Worm (Caenorhabditis elegans) whole organism, late embryonic: ENCODE results near the gene srh-63.
A peak's percentile ranks its signal among the peaks of the same experiment; 100 is the strongest.

Experiments
- C38D4.7 ChIP-seq: fragments of 200-800 bp; sonication (Bioruptor generic); optimal IDR thresholded peaks from 2 replicates; lab custom pipeline; 2018; ENCODE audit warnings: mild to moderate bottlenecking, missing genetic modification characterization, moderate library complexity, missing compliant biosample characterization
- F13H6.1 ChIP-seq: sonication (generic microtip); optimal IDR thresholded peaks from 2 replicates; lab custom pipeline; 2016; ENCODE audit warnings: missing genetic modification characterization, missing compliant biosample characterization
- K02D7.2 ChIP-seq: sonication (generic microtip); optimal IDR thresholded peaks from 2 replicates; lab custom pipeline; 2017; ENCODE audit warnings: mild to moderate bottlenecking, missing genetic modification characterization, missing compliant biosample characterization
- T23F11.4 ChIP-seq: fragments of 200-800 bp; sonication (Bioruptor generic); optimal IDR thresholded peaks from 2 replicates; lab custom pipeline; 2018; ENCODE audit warnings: mild to moderate bottlenecking, missing genetic modification characterization, missing compliant biosample characterization
- Y22D7AL.16 ChIP-seq: sonication (generic microtip); optimal IDR thresholded peaks from 2 replicates; lab custom pipeline; 2016; ENCODE audit warnings: missing genetic modification characterization, missing compliant biosample characterization
- ahr-1 ChIP-seq: sonication (generic microtip); optimal IDR thresholded peaks from 2 replicates; lab custom pipeline; 2016; ENCODE audit warnings: missing genetic modification characterization, missing compliant biosample characterization
- ama-1 ChIP-seq: fragments of 150-350 bp; optimal IDR thresholded peaks from 2 replicates; lab custom pipeline; 2014
- ceh-14 ChIP-seq: sonication (generic microtip); optimal IDR thresholded peaks from 2 replicates; lab custom pipeline; 2016; ENCODE audit warnings: missing genotype, missing genetic modification characterization, missing compliant biosample characterization
- ceh-18 ChIP-seq: sonication (generic microtip); optimal IDR thresholded peaks from 2 replicates; lab custom pipeline; 2016; ENCODE audit warnings: missing genetic modification characterization, missing compliant biosample characterization
- ceh-19 ChIP-seq: fragments of 200-800 bp; sonication (Bioruptor generic); optimal IDR thresholded peaks from 2 replicates; lab custom pipeline; 2018; ENCODE audit warnings: mild to moderate bottlenecking, missing genetic modification characterization, missing compliant biosample characterization
- ceh-2 ChIP-seq: sonication (generic microtip); optimal IDR thresholded peaks from 2 replicates; lab custom pipeline; 2016; ENCODE audit warnings: missing genotype, missing genetic modification characterization, missing compliant biosample characterization
- ceh-24 ChIP-seq: sonication (generic microtip); optimal IDR thresholded peaks from 2 replicates; lab custom pipeline; 2016; ENCODE audit warnings: mild to moderate bottlenecking, missing genetic modification characterization, missing compliant biosample characterization
- ceh-30 ChIP-seq: fragments of 150-350 bp; optimal IDR thresholded peaks from 2 replicates; lab custom pipeline; 2014; ENCODE audit warnings: missing biosample characterization, missing genetic modification characterization
- ceh-31 ChIP-seq: sonication (generic microtip); optimal IDR thresholded peaks from 2 replicates; lab custom pipeline; 2016; ENCODE audit warnings: missing genetic modification characterization, missing compliant biosample characterization
- ceh-48 ChIP-seq: sonication (generic microtip); optimal IDR thresholded peaks from 2 replicates; lab custom pipeline; 2016; ENCODE audit warnings: missing genetic modification characterization, inconsistent platforms, missing compliant biosample characterization
- ceh-9 ChIP-seq: sonication (generic microtip); optimal IDR thresholded peaks from 2 replicates; lab custom pipeline; 2016; ENCODE audit warnings: mild to moderate bottlenecking, missing genetic modification characterization, inconsistent platforms, missing compliant biosample characterization
- che-1 ChIP-seq: sonication (generic microtip); optimal IDR thresholded peaks from 2 replicates; lab custom pipeline; 2016; ENCODE audit warnings: mild to moderate bottlenecking, missing genetic modification characterization, missing compliant biosample characterization
- dmd-4 ChIP-seq: sonication (generic microtip); optimal IDR thresholded peaks from 2 replicates; lab custom pipeline; 2016; ENCODE audit warnings: borderline replicate concordance, missing genetic modification characterization, missing compliant biosample characterization
- elt-2 ChIP-seq: sonication (generic microtip); optimal IDR thresholded peaks from 2 replicates; lab custom pipeline; 2016; ENCODE audit warnings: missing genetic modification reagents, missing genetic modification characterization, missing compliant biosample characterization
- elt-4 ChIP-seq: sonication (generic microtip); optimal IDR thresholded peaks from 2 replicates; lab custom pipeline; 2016; ENCODE audit warnings: missing genetic modification characterization, missing compliant biosample characterization
- ets-4 ChIP-seq: sonication (generic microtip); optimal IDR thresholded peaks from 2 replicates; lab custom pipeline; 2016; ENCODE audit warnings: missing genetic modification characterization, missing compliant biosample characterization
- hlh-15 ChIP-seq: sonication (generic microtip); optimal IDR thresholded peaks from 2 replicates; lab custom pipeline; 2016; ENCODE audit warnings: missing genetic modification characterization, missing compliant biosample characterization
- hlh-30 ChIP-seq: sonication (generic microtip); optimal IDR thresholded peaks from 2 replicates; lab custom pipeline; 2017; ENCODE audit warnings: antibody characterized with exemption, missing genetic modification characterization, missing compliant biosample characterization; ENCODE audit not compliant: insufficient read depth
- lim-6 ChIP-seq: sonication (generic microtip); optimal IDR thresholded peaks from 2 replicates; lab custom pipeline; 2016; ENCODE audit warnings: missing genetic modification characterization, missing compliant biosample characterization
- nhr-11 ChIP-seq: fragments of 150-350 bp; optimal IDR thresholded peaks from 2 replicates; lab custom pipeline; 2014; ENCODE audit warnings: missing biosample characterization, missing genetic modification characterization
- nhr-232 ChIP-seq: sonication (generic microtip); optimal IDR thresholded peaks from 2 replicates; lab custom pipeline; 2016; ENCODE audit warnings: missing genetic modification characterization, missing compliant biosample characterization
- npax-4 ChIP-seq: sonication (generic microtip); optimal IDR thresholded peaks from 2 replicates; lab custom pipeline; 2016; ENCODE audit warnings: missing genetic modification characterization, missing compliant biosample characterization
- odd-2 ChIP-seq: sonication (generic microtip); optimal IDR thresholded peaks from 2 replicates; lab custom pipeline; 2017; ENCODE audit warnings: antibody characterized with exemption, mild to moderate bottlenecking, missing genetic modification characterization, missing compliant biosample characterization
- pag-3 ChIP-seq: sonication (generic microtip); optimal IDR thresholded peaks from 2 replicates; lab custom pipeline; 2016; ENCODE audit warnings: missing compliant biosample characterization, missing genetic modification characterization, borderline replicate concordance
- pax-1 ChIP-seq: fragments of 150-350 bp; optimal IDR thresholded peaks from 2 replicates; lab custom pipeline; 2014; ENCODE audit warnings: missing biosample characterization, missing genetic modification characterization
- pha-4 ChIP-seq: fragments of 150-350 bp; optimal IDR thresholded peaks from 2 replicates; lab custom pipeline; 2018; ENCODE audit warnings: missing biosample characterization, missing genetic modification reagents, missing genetic modification characterization
- pros-1 ChIP-seq: fragments of 150-350 bp; optimal IDR thresholded peaks from 2 replicates; lab custom pipeline; 2014; ENCODE audit warnings: missing biosample characterization, missing genetic modification reagents, missing genetic modification characterization
- rnt-1 ChIP-seq: sonication (generic microtip); optimal IDR thresholded peaks from 2 replicates; lab custom pipeline; 2016; ENCODE audit warnings: missing genetic modification characterization, missing compliant biosample characterization
- sdc-2 ChIP-seq: sonication (generic microtip); optimal IDR thresholded peaks from 2 replicates; lab custom pipeline; 2016; ENCODE audit warnings: missing genotype, missing genetic modification characterization, missing compliant biosample characterization
- sox-2 ChIP-seq: fragments of 200-800 bp; sonication (Bioruptor generic); IDR thresholded peaks from 2 replicates; pipeline ENCODE4 v1.3.6; 2022; ENCODE audit warnings: missing genetic modification reagents, missing genetic modification characterization, missing compliant biosample characterization
- sox-4 ChIP-seq: sonication (generic microtip); optimal IDR thresholded peaks from 2 replicates; lab custom pipeline; 2017; ENCODE audit warnings: mild to moderate bottlenecking, missing genetic modification characterization, inconsistent platforms, missing compliant biosample characterization
- tbx-2 ChIP-seq: sonication (generic microtip); optimal IDR thresholded peaks from 2 replicates; lab custom pipeline; 2016; ENCODE audit warnings: missing genetic modification characterization, missing compliant biosample characterization
- unc-3 ChIP-seq, 2 experiments: fragments of 200-800 bp in 1 of 2; sonication (Bioruptor generic) in 1 of 2; sonication (generic microtip) in 1 of 2; conservative IDR thresholded peaks in 1 of 2; optimal IDR thresholded peaks in 1 of 2; 2 replicates each; pipeline versions ENCODE4 v1.3.6 to Lab custom; 2016 to 2022; ENCODE audit warnings: missing compliant biosample characterization in 2 of 2, missing genetic modification characterization in 2 of 2, missing genetic modification reagents in 1 of 2
- unc-42 ChIP-seq: sonication (generic microtip); optimal IDR thresholded peaks from 2 replicates; lab custom pipeline; 2016; ENCODE audit warnings: missing genotype, missing genetic modification characterization, missing compliant biosample characterization
- unc-86 ChIP-seq: sonication (generic microtip); optimal IDR thresholded peaks from 2 replicates; lab custom pipeline; 2016; ENCODE audit warnings: missing genetic modification characterization, missing compliant biosample characterization
- zip-5 ChIP-seq: sonication (generic microtip); optimal IDR thresholded peaks from 2 replicates; lab custom pipeline; 2016; ENCODE audit warnings: missing genetic modification characterization, missing compliant biosample characterization
- ztf-16 ChIP-seq: sonication (generic microtip); optimal IDR thresholded peaks from 2 replicates; lab custom pipeline; 2017; ENCODE audit warnings: missing genetic modification characterization, missing compliant biosample characterization

The srh-63 gene

ce11 chrIV:14506042-14506441 lies 17.6 kb upstream of the srh-63 start:
- TF ChIP-seq Y22D7AL.16 (tag; lab: Kevin White, UChicago): no peak
- TF ChIP-seq npax-4 (tag; lab: Kevin White, UChicago): no peak
- TF ChIP-seq K02D7.2 (tag; lab: Kevin White, UChicago): no peak
- TF ChIP-seq ceh-48 (tag; lab: Kevin White, UChicago): no peak

- TF ChIP-seq sox-4 (tag; lab: Kevin White, UChicago): no peak
- TF ChIP-seq rnt-1: peak; percentile 77
- peak; percentile 23 for TF ChIP-seq ceh-18 (tag; lab: Kevin White, UChicago)
- TF ChIP-seq F13H6.1 (tag; lab: Kevin White, UChicago): no peak
- TF ChIP-seq tbx-2 (tag; lab: Kevin White, UChicago): peak; percentile 2
- TF ChIP-seq ceh-2 (tag; lab: Kevin White, UChicago): no peak
- TF ChIP-seq, all 69 proteins: peak for 3
Measured at ce11 chrIV:14506995-14507394, 16.7 kb upstream of the srh-63 start.

- TF ChIP-seq nhr-232: no peak
- no peak for TF ChIP-seq zip-5 (tag; lab: Kevin White, UChicago)
- no peak for TF ChIP-seq ceh-9 (tag; lab: Kevin White, UChicago)
- no peak for TF ChIP-seq F13H6.1 (tag; lab: Kevin White, UChicago)
- no peak for TF ChIP-seq ztf-16 (tag; lab: Kevin White, UChicago)
- no peak for TF ChIP-seq C38D4.7 (GFP tag; lab: Kevin White, UChicago)
- TF ChIP-seq T23F11.4 (GFP tag; lab: Kevin White, UChicago): no peak
- TF ChIP-seq K02D7.2 (tag; lab: Kevin White, UChicago): no peak
- no peak for TF ChIP-seq ceh-31 (tag; lab: Kevin White, UChicago)
- TF ChIP-seq ceh-19 (GFP tag; lab: Kevin White, UChicago): no peak
- TF ChIP-seq elt-4 (tag; lab: Kevin White, UChicago): no peak
- TF ChIP-seq, all 69 proteins: peak for 0
Measured at ce11 chrIV:14512405-14512804, 11.3 kb upstream of the srh-63 start, which contains the start of gene Y57G11A.5. Y57G11A.5 (minus strand) TSS chrIV:14512505.

ce11 chrIV:14515162-14515561 lies 8.5 kb upstream of the srh-63 start:
- TF ChIP-seq odd-2 (tag; lab: Kevin White, UChicago) (no peak), lim-6 (tag; lab: Kevin White, UChicago) (no peak), nhr-11 (tag; lab: Kevin White, UChicago) (no peak), hlh-30 (tag; lab: Kevin White, UChicago) (no peak), pag-3 (tag; lab: Kevin White, UChicago) (no peak), ceh-24 (tag; lab: Kevin White, UChicago) (no peak)
- TF ChIP-seq, all 69 proteins: peak for 0

- TF ChIP-seq unc-86 (tag; lab: Kevin White, UChicago) (no peak), ets-4 (tag; lab: Kevin White, UChicago) (no peak), ama-1 (lab: Kevin White, UChicago) (no peak), unc-42 (no peak), ceh-30 (tag; lab: Kevin White, UChicago) (no peak)
Measured at ce11 chrIV:14519423-14519822, 4.2 kb upstream of the srh-63 start, which contains the start of the genes Y57G11A.2 and T27E7.1. Y57G11A.2 (minus strand) TSS chrIV:14519523. T27E7.1 (plus strand) TSS chrIV:14519759.

- TF ChIP-seq hlh-15 (tag; lab: Kevin White, UChicago): no peak
- TF ChIP-seq sox-2 (GFP tag; lab: Robert Waterston, UW): no peak
- no peak for TF ChIP-seq che-1 (tag; lab: Kevin White, UChicago)
- TF ChIP-seq unc-86 (tag; lab: Kevin White, UChicago): no peak
- TF ChIP-seq pha-4 (tag; lab: Kevin White, UChicago): no peak
- TF ChIP-seq ceh-24 (tag; lab: Kevin White, UChicago): no peak
- no peak for TF ChIP-seq npax-4 (tag; lab: Kevin White, UChicago)
- TF ChIP-seq ceh-14 (tag; lab: Kevin White, UChicago): no peak
- no peak for TF ChIP-seq unc-3 (GFP tag; conservative IDR thresholded peaks at IDR 0.05; lab: Robert Waterston, UW)
- no peak for TF ChIP-seq unc-3 (tag; optimal IDR thresholded peaks at IDR 0.05; lab: Kevin White, UChicago)
- TF ChIP-seq pax-1 (tag; lab: Kevin White, UChicago): no peak
- TF ChIP-seq ahr-1 (tag; lab: Kevin White, UChicago): no peak
- TF ChIP-seq sdc-2 (tag; lab: Kevin White, UChicago): no peak
- no peak for TF ChIP-seq tbx-2 (tag; lab: Kevin White, UChicago)
- no peak for TF ChIP-seq ets-4 (tag; lab: Kevin White, UChicago)
- TF ChIP-seq dmd-4: no peak
- TF ChIP-seq nhr-232: no peak
- TF ChIP-seq pros-1 (tag; lab: Kevin White, UChicago): no peak
- no peak for TF ChIP-seq elt-2 (tag; lab: Kevin White, UChicago)
Measured at ce11 chrIV:14528718-14529117, 5.0 kb downstream of the srh-63 start, which contains the start of gene T27E7.3. T27E7.3 (plus strand) TSS chrIV:14529018.
